Worm (Caenorhabditis elegans) whole organism, L3 larva: ENCODE measurements around the gene jmjd-3.1.

Source experiments
- ama-1 ChIP-seq: fragments of 150-350 bp; optimal IDR thresholded peaks from 2 replicates; lab custom pipeline; 2018
- jun-1 ChIP-seq: fragments of 150-350 bp; optimal IDR thresholded peaks from 2 replicates; lab custom pipeline; 2014; ENCODE audit warnings: missing biosample characterization, missing genetic modification reagents, missing genetic modification characterization
- nhr-25 ChIP-seq: sonication (generic microtip); optimal IDR thresholded peaks from 2 replicates; lab custom pipeline; 2017; ENCODE audit warnings: missing biosample characterization, missing genetic modification characterization
- pqm-1 ChIP-seq: fragments of 150-350 bp; optimal IDR thresholded peaks from 2 replicates; lab custom pipeline; 2017; ENCODE audit warnings: missing biosample characterization, missing genetic modification characterization, inconsistent platforms
- ztf-11 ChIP-seq: fragments of 150-350 bp; optimal IDR thresholded peaks from 2 replicates; lab custom pipeline; 2014; ENCODE audit warnings: missing biosample characterization, missing genetic modification characterization

ce11 chrX:8521614-8522013 is 49.2 kb upstream of the jmjd-3.1 start, which contains the start of gene C03G5.14:
- TF ChIP-seq jun-1, result no peak
- no peak for TF ChIP-seq pqm-1 (tag; lab: Kevin White, UChicago)
- TF ChIP-seq ama-1 (lab: Kevin White, UChicago), result no peak
- TF ChIP-seq ztf-11, result no peak
- no peak for TF ChIP-seq nhr-25 (tag; lab: Kevin White, UChicago)
